Worm (Caenorhabditis elegans) whole organism, L2 larva: ENCODE results near the gene C28H8.3.

Experiments used
- C34F6.9 ChIP-seq: fragments of 150-350 bp; optimal IDR thresholded peaks from 2 replicates; lab custom pipeline; 2014; ENCODE audit warnings: missing biosample characterization, missing genetic modification characterization
- F13H6.1 ChIP-seq: sonication (generic microtip); optimal IDR thresholded peaks from 2 replicates; lab custom pipeline; 2016; ENCODE audit warnings: missing genetic modification characterization, missing compliant biosample characterization
- Y55F3AM.14 ChIP-seq: fragments of 200-800 bp; sonication (Bioruptor generic); optimal IDR thresholded peaks from 2 replicates; lab custom pipeline; 2018; ENCODE audit warnings: mild to moderate bottlenecking, missing genetic modification characterization, missing compliant biosample characterization
- ZK546.5 ChIP-seq: sonication (generic microtip); optimal IDR thresholded peaks from 2 replicates; lab custom pipeline; 2017; ENCODE audit warnings: missing biosample characterization, missing genetic modification characterization
- alr-1 ChIP-seq: fragments of 150-350 bp; optimal IDR thresholded peaks from 2 replicates; lab custom pipeline; 2014; ENCODE audit warnings: missing biosample characterization, missing genetic modification characterization
- aly-2 ChIP-seq: fragments of 150-350 bp; optimal IDR thresholded peaks from 2 replicates; lab custom pipeline; 2014; ENCODE audit warnings: missing biosample characterization, missing genetic modification characterization
- ama-1 ChIP-seq: fragments of 150-350 bp; optimal IDR thresholded peaks from 2 replicates; lab custom pipeline; 2018; ENCODE audit warnings: inconsistent platforms
- blmp-1 ChIP-seq: sonication (generic microtip); optimal IDR thresholded peaks from 2 replicates; lab custom pipeline; 2017; ENCODE audit warnings: missing genetic modification characterization, mild to moderate bottlenecking, missing compliant biosample characterization, antibody characterized with exemption, moderate library complexity; ENCODE audit not compliant: insufficient read depth
- ceh-16 ChIP-seq: fragments of 150-350 bp; optimal IDR thresholded peaks from 2 replicates; lab custom pipeline; 2014; ENCODE audit warnings: missing biosample characterization, missing genetic modification characterization
- ceh-82 ChIP-seq: fragments of 150-350 bp; optimal IDR thresholded peaks from 2 replicates; lab custom pipeline; 2014; ENCODE audit warnings: missing biosample characterization, missing genetic modification characterization
- crh-2 ChIP-seq: sonication (generic microtip); optimal IDR thresholded peaks from 2 replicates; lab custom pipeline; 2017; ENCODE audit warnings: missing biosample characterization, missing genetic modification characterization
- egl-27 ChIP-seq: sonication (generic microtip); optimal IDR thresholded peaks from 3 replicates; lab custom pipeline; 2017; ENCODE audit warnings: missing biosample characterization, missing genetic modification reagents, missing genetic modification characterization
- elt-1 ChIP-seq: fragments of 150-350 bp; optimal IDR thresholded peaks from 2 replicates; lab custom pipeline; 2014; ENCODE audit warnings: missing biosample characterization, missing genetic modification characterization
- elt-3 ChIP-seq: sonication (generic microtip); optimal IDR thresholded peaks from 2 replicates; lab custom pipeline; 2017; ENCODE audit warnings: missing biosample characterization, missing genetic modification characterization
- fos-1 ChIP-seq: fragments of 150-350 bp; optimal IDR thresholded peaks from 2 replicates; lab custom pipeline; 2014; ENCODE audit warnings: missing biosample characterization, missing genetic modification characterization
- lin-11 ChIP-seq: fragments of 150-350 bp; sonication (generic microtip); optimal IDR thresholded peaks from 2 replicates; lab custom pipeline; 2014; ENCODE audit warnings: missing biosample characterization, missing genetic modification characterization, inconsistent platforms, mixed read lengths
- lsy-2 ChIP-seq, 2 experiments: fragments of 150-350 bp in 1 of 2; sonication (generic microtip) in 1 of 2; optimal IDR thresholded peaks; 2 replicates each; lab custom pipeline; 2014 to 2017; ENCODE audit warnings: missing biosample characterization in 2 of 2, missing genetic modification characterization in 2 of 2
- mab-5 ChIP-seq: fragments of 150-350 bp; optimal IDR thresholded peaks from 2 replicates; lab custom pipeline; 2014; ENCODE audit warnings: missing biosample characterization, missing genetic modification characterization
- mbf-1 ChIP-seq: sonication (generic microtip); optimal IDR thresholded peaks from 2 replicates; lab custom pipeline; 2017; ENCODE audit warnings: missing biosample characterization, missing genetic modification characterization
- mdl-1 ChIP-seq, 2 experiments: fragments of 150-350 bp in 1 of 2; sonication (generic microtip) in 1 of 2; optimal IDR thresholded peaks; 2 replicates each; lab custom pipeline; 2017; ENCODE audit warnings: missing biosample characterization in 2 of 2, missing genetic modification characterization in 2 of 2
- nhr-10 ChIP-seq: sonication (generic microtip); optimal IDR thresholded peaks from 2 replicates; lab custom pipeline; 2017; ENCODE audit warnings: missing biosample characterization, missing genetic modification characterization
- nhr-11 ChIP-seq: fragments of 150-350 bp; optimal IDR thresholded peaks from 2 replicates; lab custom pipeline; 2014; ENCODE audit warnings: missing biosample characterization, missing genetic modification characterization
- nhr-12 ChIP-seq: fragments of 150-350 bp; optimal IDR thresholded peaks from 2 replicates; lab custom pipeline; 2014; ENCODE audit warnings: missing biosample characterization, missing genetic modification characterization
- nhr-129 ChIP-seq: fragments of 150-350 bp; optimal IDR thresholded peaks from 2 replicates; lab custom pipeline; 2014; ENCODE audit warnings: missing biosample characterization, missing genetic modification characterization
- nhr-21 ChIP-seq: fragments of 150-350 bp; optimal IDR thresholded peaks from 2 replicates; lab custom pipeline; 2014; ENCODE audit warnings: missing biosample characterization, missing genetic modification characterization
- nhr-23 ChIP-seq: fragments of 150-350 bp; optimal IDR thresholded peaks from 2 replicates; lab custom pipeline; 2014; ENCODE audit warnings: missing biosample characterization, missing genetic modification reagents, missing genetic modification characterization
- nhr-77 ChIP-seq: fragments of 150-350 bp; optimal IDR thresholded peaks from 2 replicates; lab custom pipeline; 2014; ENCODE audit warnings: missing biosample characterization, missing genetic modification characterization
- peb-1 ChIP-seq: fragments of 150-350 bp; optimal IDR thresholded peaks from 2 replicates; lab custom pipeline; 2014; ENCODE audit warnings: missing biosample characterization, missing genetic modification characterization
- sem-4 ChIP-seq: fragments of 150-350 bp; optimal IDR thresholded peaks from 2 replicates; lab custom pipeline; 2014; ENCODE audit warnings: missing biosample characterization, missing genetic modification reagents, missing genetic modification characterization
- skn-1 ChIP-seq: sonication (generic microtip); optimal IDR thresholded peaks from 2 replicates; lab custom pipeline; 2017; ENCODE audit warnings: missing biosample characterization, missing genetic modification characterization
- sma-3 ChIP-seq: sonication (generic microtip); optimal IDR thresholded peaks from 2 replicates; lab custom pipeline; 2016; ENCODE audit warnings: missing genetic modification reagents, missing genetic modification characterization, missing compliant biosample characterization
- unc-39 ChIP-seq: fragments of 150-350 bp; optimal IDR thresholded peaks from 2 replicates; lab custom pipeline; 2014; ENCODE audit warnings: missing biosample characterization, missing genetic modification characterization
- unc-55 ChIP-seq: fragments of 150-350 bp; sonication (generic microtip); optimal IDR thresholded peaks from 3 replicates; lab custom pipeline; 2014; ENCODE audit warnings: missing biosample characterization, missing genetic modification reagents, missing genetic modification characterization
- unc-62 ChIP-seq: fragments of 150-350 bp; optimal IDR thresholded peaks from 2 replicates; lab custom pipeline; 2014; ENCODE audit warnings: missing biosample characterization, missing genetic modification reagents, missing genetic modification characterization
- zag-1 ChIP-seq: fragments of 150-350 bp; optimal IDR thresholded peaks from 2 replicates; lab custom pipeline; 2014; ENCODE audit warnings: missing biosample characterization, missing genetic modification characterization
- ztf-1 ChIP-seq: fragments of 200-800 bp; sonication (Bioruptor generic); conservative IDR thresholded peaks from 2 replicates; pipeline ENCODE4 v1.3.6; 2022; ENCODE audit warnings: missing genetic modification characterization, missing compliant biosample characterization
- ztf-11 ChIP-seq: sonication (generic microtip); optimal IDR thresholded peaks from 2 replicates; lab custom pipeline; 2017; ENCODE audit warnings: missing biosample characterization, missing genetic modification characterization
- ztf-4 ChIP-seq: fragments of 150-350 bp; optimal IDR thresholded peaks from 2 replicates; lab custom pipeline; 2014; ENCODE audit warnings: missing biosample characterization, missing genetic modification characterization

Gene C28H8.3

DNA sequence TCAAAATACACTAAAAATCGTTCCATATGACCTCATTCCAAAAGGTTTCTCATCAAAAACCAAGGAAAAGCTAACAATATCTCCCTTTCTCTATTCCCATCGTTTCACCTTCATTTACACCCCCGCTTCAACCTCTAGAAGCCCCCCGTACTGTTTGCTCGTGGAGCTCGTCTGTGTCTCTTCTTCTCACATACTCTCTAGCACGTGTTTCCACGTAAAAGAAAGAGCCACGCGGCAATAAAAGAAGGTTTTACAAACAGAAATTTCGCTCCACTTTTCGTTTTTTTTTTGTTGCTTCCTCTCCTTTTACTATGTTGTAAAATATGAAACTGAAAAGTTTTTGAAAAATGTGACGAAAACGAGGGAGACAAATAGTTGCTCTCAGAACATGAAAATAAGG lies 15.6 kb upstream of the C28H8.3 start:
- TF ChIP-seq F13H6.1 (tag; lab: Kevin White, UChicago) (peak; percentile 31), ZK546.5 (no peak)

DNA sequence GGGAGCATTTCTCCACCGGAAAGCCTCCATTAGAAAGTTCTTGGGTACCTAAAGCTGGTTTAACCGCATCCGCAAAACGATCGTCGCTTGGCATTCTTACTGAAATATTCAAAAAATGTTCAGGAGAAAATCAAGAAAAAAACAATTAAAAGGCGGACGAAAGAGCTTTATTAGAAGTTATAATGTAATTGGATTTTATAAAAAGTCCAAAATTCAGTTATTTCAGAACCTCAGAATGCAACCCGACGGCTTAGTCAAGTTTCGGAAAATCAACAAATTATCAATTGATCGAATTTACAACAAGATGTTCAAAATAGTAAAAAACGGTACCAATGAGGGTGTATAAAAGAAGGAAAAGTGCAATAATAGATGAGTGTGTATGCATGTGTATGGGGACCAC lies 12.6 kb upstream of the C28H8.3 start, which contains the start of gene pxl-1:
TSS of gene pxl-1 (minus strand) at position 101 of the 400 bp plus-strand sequence.
- TF ChIP-seq Y55F3AM.14 (GFP tag; lab: Kevin White, UChicago) (no peak), crh-2 (no peak), ztf-11 (tag; lab: Kevin White, UChicago) (no peak), F13H6.1 (tag; lab: Kevin White, UChicago) (no peak), unc-39 (tag; lab: Kevin White, UChicago) (no peak), ceh-82 (no peak), mdl-1 (tag; optimal IDR thresholded peaks at IDR 0.05; lab: Kevin White, UChicago) (no peak), fos-1 (tag; lab: Kevin White, UChicago) (no peak), nhr-10 (tag; lab: Kevin White, UChicago) (no peak), alr-1 (tag; lab: Kevin White, UChicago) (no peak), mbf-1 (no peak), skn-1 (tag; lab: Kevin White, UChicago) (no peak), sma-3 (GFP tag; lab: Kevin White, UChicago) (no peak), elt-3 (no peak), sem-4 (tag; lab: Kevin White, UChicago) (no peak), nhr-77 (no peak), zag-1 (tag; lab: Kevin White, UChicago) (no peak), nhr-12 (no peak), nhr-11 (tag; lab: Kevin White, UChicago) (no peak)

DNA sequence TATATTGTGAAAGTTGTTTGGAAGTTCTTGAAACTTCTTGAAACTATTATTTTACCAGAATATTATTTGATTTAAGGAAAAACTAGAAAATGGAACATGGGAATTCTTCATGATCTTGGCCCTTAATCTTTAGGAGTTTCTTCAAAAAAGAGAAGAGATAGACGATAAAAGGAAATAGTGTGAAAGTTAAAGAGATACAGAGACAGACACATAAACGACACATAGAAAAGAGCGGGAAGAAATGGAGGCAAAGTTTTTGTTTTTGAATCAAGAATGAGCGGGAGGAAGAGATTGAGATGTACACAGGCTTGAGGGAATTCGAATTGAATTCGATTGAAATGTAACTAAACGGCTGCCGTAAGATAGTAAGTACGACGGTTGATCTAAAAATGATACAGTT lies 11.0 kb upstream of the C28H8.3 start:
- TF ChIP-seq lsy-2 (tag; optimal IDR thresholded peaks at IDR 0.05; lab: Kevin White, UChicago) = peak in 1 of 2 experiments; percentile 9
- TF ChIP-seq nhr-129 (tag; lab: Kevin White, UChicago) = peak; percentile 17
- TF ChIP-seq unc-39 (tag; lab: Kevin White, UChicago) = no peak
- no peak for TF ChIP-seq nhr-23 (tag; lab: Kevin White, UChicago)
- TF ChIP-seq nhr-12 = no peak
- no peak for TF ChIP-seq egl-27 (tag; lab: Kevin White, UChicago)
- no peak for TF ChIP-seq aly-2 (tag; lab: Kevin White, UChicago)
- TF ChIP-seq ztf-11 (tag; lab: Kevin White, UChicago) = no peak
- TF ChIP-seq ztf-4 = no peak
- TF ChIP-seq ama-1 (lab: Kevin White, UChicago) = no peak
- TF ChIP-seq mdl-1 (tag; optimal IDR thresholded peaks at IDR 0.05; lab: Kevin White, UChicago) = no peak
- no peak for TF ChIP-seq zag-1 (tag; lab: Kevin White, UChicago)
- peak; percentile 42 for TF ChIP-seq C34F6.9
- peak; percentile 30 for TF ChIP-seq unc-55 (GFP tag; lab: Kevin White, UChicago)
- no peak for TF ChIP-seq blmp-1 (tag; lab: Kevin White, UChicago)
- no peak for TF ChIP-seq nhr-21 (tag; lab: Kevin White, UChicago)
- peak; percentile 61 for TF ChIP-seq Y55F3AM.14 (GFP tag; lab: Kevin White, UChicago)

DNA sequence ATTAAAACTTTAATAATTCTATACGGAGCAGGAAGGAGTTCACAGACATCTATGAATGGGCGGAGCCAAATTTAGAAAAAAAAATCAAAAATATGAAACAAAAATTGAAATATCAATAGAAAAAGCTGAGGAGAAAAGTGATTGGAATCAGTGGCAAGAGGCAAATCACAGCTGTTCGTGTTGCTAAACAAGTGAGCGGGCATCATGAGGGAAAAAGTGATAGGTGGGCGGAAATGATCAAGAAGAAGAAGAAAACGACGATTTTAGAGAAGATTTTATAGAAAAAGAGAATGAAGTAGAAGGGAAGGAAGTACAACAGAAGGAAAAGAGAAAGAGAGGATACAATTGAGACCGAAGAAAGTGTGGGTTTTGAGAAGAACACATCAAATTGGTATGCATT lies 9.9 kb upstream of the C28H8.3 start:
- TF ChIP-seq zag-1 (tag; lab: Kevin White, UChicago) = no peak
- no peak for TF ChIP-seq elt-3
- TF ChIP-seq nhr-129 (tag; lab: Kevin White, UChicago) = peak; percentile 7
- peak; percentile 23 for TF ChIP-seq unc-55 (GFP tag; lab: Kevin White, UChicago)
- peak in 1 of 2 experiments; percentile 15 for TF ChIP-seq lsy-2 (tag; optimal IDR thresholded peaks at IDR 0.05; lab: Kevin White, UChicago)
- no peak for TF ChIP-seq blmp-1 (tag; lab: Kevin White, UChicago)
- peak; percentile 12 for TF ChIP-seq F13H6.1 (tag; lab: Kevin White, UChicago)

DNA sequence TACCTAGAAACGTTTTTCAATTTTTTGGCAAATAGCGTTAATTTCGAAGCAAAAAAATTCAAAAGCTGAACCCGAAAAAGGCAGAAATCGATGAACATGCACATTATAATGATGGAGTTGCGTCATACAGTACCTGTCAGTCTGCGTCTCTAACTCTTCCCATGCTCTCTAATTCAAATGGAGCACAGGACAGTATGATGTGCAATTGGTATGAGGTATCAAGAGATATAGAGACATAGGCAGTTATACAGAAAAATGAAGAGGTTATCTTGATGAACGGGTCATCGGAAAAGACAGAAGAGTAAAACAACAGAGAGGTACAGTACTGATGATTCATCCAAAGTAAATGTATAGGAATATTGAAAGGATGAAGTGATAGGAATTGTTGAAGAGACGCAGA lies 7.8 kb upstream of the C28H8.3 start:
- TF ChIP-seq nhr-129 (tag; lab: Kevin White, UChicago) (peak; percentile 77), ztf-4 (no peak), elt-1 (no peak), fos-1 (tag; lab: Kevin White, UChicago) (peak; percentile 69)

DNA sequence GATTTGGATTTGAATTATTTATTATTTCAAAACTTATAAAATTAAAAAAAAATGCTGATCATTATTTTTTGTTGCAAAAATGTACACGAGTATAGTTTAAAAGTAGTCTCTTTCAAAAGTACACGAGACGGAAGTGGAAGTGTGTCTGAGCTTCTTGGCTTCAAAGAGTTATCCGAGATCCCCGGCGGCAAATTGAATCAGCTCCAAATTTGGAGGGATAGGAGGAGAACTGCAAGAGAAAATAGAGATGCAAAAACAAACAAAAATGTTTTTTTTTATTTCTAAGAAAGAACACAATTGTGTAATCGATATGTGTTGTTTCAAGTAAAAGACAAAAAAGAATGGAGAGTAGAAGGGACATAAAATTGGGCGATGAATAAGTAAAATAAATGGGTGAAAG lies 5.9 kb upstream of the C28H8.3 start:
- no peak for TF ChIP-seq sma-3 (GFP tag; lab: Kevin White, UChicago)
- TF ChIP-seq nhr-12 = no peak
- TF ChIP-seq mab-5 (tag; lab: Kevin White, UChicago) = no peak
- TF ChIP-seq ceh-16 (tag; lab: Kevin White, UChicago) = no peak
- no peak for TF ChIP-seq unc-62 (GFP tag; lab: Kevin White, UChicago)
- TF ChIP-seq nhr-23 (tag; lab: Kevin White, UChicago) = no peak
- TF ChIP-seq peb-1 = no peak
- no peak for TF ChIP-seq aly-2 (tag; lab: Kevin White, UChicago)
- TF ChIP-seq elt-1 = no peak
- TF ChIP-seq lin-11 = no peak
- TF ChIP-seq ztf-1 (GFP tag; lab: Robert Waterston, UW) = no peak
- no peak for TF ChIP-seq C34F6.9
